Fruit fly (Drosophila melanogaster): Measurements from ENCODE around the gene dj-1beta.

dj-1beta gene

DNA sequence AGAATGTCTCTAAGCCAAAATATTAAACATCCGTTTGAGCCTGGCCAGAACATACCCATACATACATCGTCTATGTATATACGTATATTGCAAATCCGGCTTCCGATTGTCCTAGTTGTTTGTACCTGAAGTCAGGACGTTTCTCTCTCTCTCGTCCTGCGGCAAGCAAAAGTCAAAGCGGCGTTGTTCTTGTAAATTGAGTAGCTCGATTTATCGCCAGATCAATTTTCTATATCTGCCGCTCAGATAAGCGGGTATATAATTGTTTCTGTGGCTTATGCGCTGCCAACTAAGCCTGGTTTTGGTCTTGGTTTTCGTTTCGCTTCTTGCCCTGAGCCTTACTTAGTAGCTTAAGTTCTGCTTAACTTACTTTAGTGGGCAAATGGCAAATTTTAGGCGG, 49.7 kb downstream of the dj-1beta start:
- no peak for TF ChIP-seq insv (optimal IDR thresholded peaks at IDR 0.05)
- no peak for TF ChIP-seq ttk (optimal IDR thresholded peaks at IDR 0.05)
- TF ChIP-seq psq (optimal IDR thresholded peaks at IDR 0.05): no peak
- TF ChIP-seq Myc (optimal IDR thresholded peaks at IDR 0.05): no peak
- TF ChIP-seq h (optimal IDR thresholded peaks at IDR 0.05): no peak
- TF ChIP-seq Sin3A (optimal IDR thresholded peaks at IDR 0.05): no peak
